Fruit fly (Drosophila melanogaster) whole organism, wandering third instar larva: ENCODE data around the gene CG7542.

Experiments
- CG9705 ChIP-seq: fragments of 200-800 bp; sonication (Bioruptor generic); optimal IDR thresholded peaks from 2 replicates; lab custom pipeline; 2018; ENCODE audit warnings: missing biosample characterization, mild to moderate bottlenecking, missing genetic modification characterization
- Dfd ChIP-seq: fragments of >200 bp; optimal IDR thresholded peaks from 2 replicates; lab custom pipeline; 2017; ENCODE audit warnings: missing biosample characterization, missing genetic modification characterization
- GATAd ChIP-seq: sonication (Bioruptor generic); optimal IDR thresholded peaks from 2 replicates; lab custom pipeline; 2016; ENCODE audit warnings: missing biosample characterization, missing genetic modification characterization
- Hnf4 ChIP-seq: fragments of 200-800 bp; sonication (Bioruptor generic); optimal IDR thresholded peaks from 2 replicates; lab custom pipeline; 2016; ENCODE audit warnings: missing biosample characterization, mild to moderate bottlenecking, missing genetic modification characterization
- Hr78 ChIP-seq: fragments of >200 bp; optimal IDR thresholded peaks from 2 replicates; lab custom pipeline; 2017; ENCODE audit warnings: missing biosample characterization, missing genetic modification characterization
- Hr83 ChIP-seq: fragments of 200-300 bp; sonication (Bioruptor generic); optimal IDR thresholded peaks from 2 replicates; lab custom pipeline; 2016; ENCODE audit warnings: missing biosample characterization, mild to moderate bottlenecking, missing genetic modification characterization, moderate library complexity; ENCODE audit not compliant: poor library complexity, severe bottlenecking
- Myc ChIP-seq: fragments of >200 bp; optimal IDR thresholded peaks from 2 replicates; lab custom pipeline; 2017
- Sp1 ChIP-seq: fragments of 200-800 bp; sonication (Bioruptor generic); optimal IDR thresholded peaks from 3 replicates; lab custom pipeline; 2019; ENCODE audit warnings: missing biosample characterization, mild to moderate bottlenecking, missing genetic modification characterization, moderate library complexity
- br ChIP-seq: fragments of 200-800 bp; sonication (Bioruptor generic); optimal IDR thresholded peaks from 2 replicates; lab custom pipeline; 2016; ENCODE audit warnings: missing biosample characterization, missing genetic modification characterization
- foxo ChIP-seq, 2 experiments: fragments of 200-800 bp; sonication (Bioruptor generic); optimal IDR thresholded peaks; 2 replicates in 1 of 2; 3 replicates in 1 of 2; lab custom pipeline; 2016 to 2017; ENCODE audit warnings: missing biosample characterization in 2 of 2, missing genetic modification characterization in 2 of 2
- psq ChIP-seq: fragments of 200-800 bp; sonication (Bioruptor generic); optimal IDR thresholded peaks from 3 replicates; lab custom pipeline; 2017; ENCODE audit warnings: missing biosample characterization, mild to moderate bottlenecking, missing genetic modification characterization, moderate library complexity
- sage ChIP-seq: fragments of 200-800 bp; sonication (Bioruptor generic); optimal IDR thresholded peaks from 2 replicates; lab custom pipeline; 2016; ENCODE audit warnings: missing biosample characterization, mild to moderate bottlenecking, missing genetic modification characterization
- usp ChIP-seq: fragments of >200 bp; optimal IDR thresholded peaks from 2 replicates; lab custom pipeline; 2017; ENCODE audit warnings: missing biosample characterization, missing genetic modification characterization

DNA sequence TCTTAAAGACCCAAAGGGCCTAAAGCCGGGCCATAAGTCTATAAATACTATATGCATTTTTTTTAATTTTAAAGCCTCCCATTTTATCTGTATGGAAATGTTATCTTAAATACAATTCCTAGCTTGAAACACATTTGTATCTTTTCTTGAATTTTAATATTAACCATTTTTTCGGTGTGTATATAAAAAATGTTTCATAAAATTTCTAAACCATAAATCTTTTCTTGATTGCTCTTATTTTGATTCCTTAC is 41.5 kb downstream of the CG7542 start:
- TF ChIP-seq Dfd (GFP tag; lab: Kevin White, UChicago) (no peak), Myc (lab: Kevin White, UChicago) (no peak), foxo (GFP tag; optimal IDR thresholded peaks at IDR 0.05; lab: Kevin White, UChicago) (no peak), sage (no peak), Hr83 (GFP tag; lab: Kevin White, UChicago) (no peak), Hnf4 (GFP tag; lab: Kevin White, UChicago) (no peak), GATAd (GFP tag; lab: Kevin White, UChicago) (no peak), psq (GFP tag; lab: Kevin White, UChicago) (no peak), usp (GFP tag; lab: Kevin White, UChicago) (no peak), br (GFP tag; lab: Kevin White, UChicago) (no peak), CG9705 (no peak), Hr78 (no peak), Sp1 (no peak)
